Worm (Caenorhabditis elegans): ENCODE data around the gene gcy-19.
A peak's percentile ranks its signal among the peaks of the same experiment; 100 is the strongest.

Gene gcy-19

DNA sequence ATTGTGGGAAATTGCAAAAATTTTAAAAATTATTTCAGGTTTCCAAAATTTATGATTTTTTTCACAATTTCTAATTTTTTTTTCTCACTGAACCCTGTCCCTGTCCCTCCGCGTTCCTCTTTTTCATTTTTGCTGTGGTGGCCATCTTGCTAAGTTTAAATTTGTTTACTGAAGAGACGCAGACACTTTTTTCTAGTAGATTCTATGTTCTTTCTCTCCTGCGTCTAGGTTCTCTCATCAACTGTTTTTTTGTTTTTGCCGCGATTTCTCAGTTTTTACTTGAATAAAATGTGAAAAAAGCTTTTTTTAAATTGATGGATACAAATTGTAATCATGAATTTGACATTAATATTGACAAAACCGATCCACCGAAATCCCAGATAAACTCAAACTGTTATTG is 49.9 kb downstream of the gcy-19 start, which contains the start of gene ZC239.6 (continued):
- TF ChIP-seq mab-9 (GFP tag; IDR thresholded peaks at IDR 0.05) (no peak), unc-62 (GFP tag; optimal IDR thresholded peaks at IDR 0.05) (no peak), dsc-1 (tag; optimal IDR thresholded peaks at IDR 0.05) (no peak), aha-1 (tag; optimal IDR thresholded peaks at IDR 0.05) (no peak), egl-27 (tag; optimal IDR thresholded peaks at IDR 0.05) (no peak), tlp-1 (tag; optimal IDR thresholded peaks at IDR 0.05) (no peak), lin-15B (tag; optimal IDR thresholded peaks at IDR 0.05) (no peak), efl-3 (GFP tag; optimal IDR thresholded peaks at IDR 0.05) (no peak), mep-1 (tag; optimal IDR thresholded peaks at IDR 0.05) (peak; percentile 27), lin-35 (GFP tag; optimal IDR thresholded peaks at IDR 0.05) (peak in 1 of 2 experiments; percentile 8), unc-130 (tag; optimal IDR thresholded peaks at IDR 0.05) (no peak), xbp-1 (tag; optimal IDR thresholded peaks at IDR 0.05) (peak; percentile 16), fkh-8 (tag; optimal IDR thresholded peaks at IDR 0.05) (no peak), egl-13 (tag; optimal IDR thresholded peaks at IDR 0.05) (no peak), ceh-88 (GFP tag; IDR thresholded peaks at IDR 0.05) (no peak), jun-1 (tag; optimal IDR thresholded peaks at IDR 0.05) (no peak), pax-3 (tag; optimal IDR thresholded peaks at IDR 0.05) (no peak), C16A3.4 (tag; optimal IDR thresholded peaks at IDR 0.05) (no peak), ztf-4 (tag; optimal IDR thresholded peaks at IDR 0.05) (no peak), ceh-8 (GFP tag; optimal IDR thresholded peaks at IDR 0.05) (no peak), nhr-71 (tag; optimal IDR thresholded peaks at IDR 0.05) (no peak), zag-1 (tag; optimal IDR thresholded peaks at IDR 0.05) (no peak), ets-5 (GFP tag; IDR thresholded peaks at IDR 0.05) (no peak), vab-15 (tag; optimal IDR thresholded peaks at IDR 0.05) (no peak), efl-1 (optimal IDR thresholded peaks at IDR 0.05) (peak; percentile 39 to 42), efl-1 (GFP tag; optimal IDR thresholded peaks at IDR 0.05 in 1 of 2) (peak; percentile 41 to 84), mef-2 (tag; optimal IDR thresholded peaks at IDR 0.05) (no peak), nhr-12 (tag; optimal IDR thresholded peaks at IDR 0.05) (no peak), elt-3 (tag; optimal IDR thresholded peaks at IDR 0.05) (no peak), nhr-11 (tag; optimal IDR thresholded peaks at IDR 0.05) (no peak), nhr-19 (GFP tag; conservative IDR thresholded peaks at IDR 0.05) (no peak), lin-14 (GFP tag; optimal IDR thresholded peaks at IDR 0.05) (peak; percentile 69), tbx-2 (tag; optimal IDR thresholded peaks at IDR 0.05) (no peak), grh-1 (GFP tag; IDR thresholded peaks at IDR 0.05) (no peak), isw-1 (GFP tag; IDR thresholded peaks at IDR 0.05) (no peak), nhr-47 (tag; optimal IDR thresholded peaks at IDR 0.05) (peak; percentile 17), dpl-1 (GFP tag; optimal IDR thresholded peaks at IDR 0.05) (peak in 2 of 3 experiments; percentile 4 to 42), nhr-237 (tag; optimal IDR thresholded peaks at IDR 0.05) (no peak), ztf-11 (tag; optimal IDR thresholded peaks at IDR 0.05) (no peak), zip-4 (GFP tag; optimal IDR thresholded peaks at IDR 0.05) (no peak), fkh-10 (GFP tag; optimal IDR thresholded peaks at IDR 0.05) (no peak), F16B12.6 (tag; optimal IDR thresholded peaks at IDR 0.05) (no peak), ceh-82 (tag; optimal IDR thresholded peaks at IDR 0.05) (peak in 1 of 3 experiments; percentile 5), hlh-4 (tag; optimal IDR thresholded peaks at IDR 0.05) (no peak), C04F5.9 (tag; optimal IDR thresholded peaks at IDR 0.05) (no peak), nhr-28 (tag; optimal IDR thresholded peaks at IDR 0.05) (no peak), C34B4.2 (tag; optimal IDR thresholded peaks at IDR 0.05) (no peak), pag-3 (tag; optimal IDR thresholded peaks at IDR 0.05; ENCODE audit: borderline replicate concordance, insufficient read depth) (no peak), sox-4 (tag; optimal IDR thresholded peaks at IDR 0.05) (no peak), ces-1 (GFP tag; optimal IDR thresholded peaks at IDR 0.05) (no peak), nhr-20 (tag; optimal IDR thresholded peaks at IDR 0.05) (peak; percentile 50), lin-13 (GFP tag; optimal IDR thresholded peaks at IDR 0.05) (no peak), hlh-17 (GFP tag; optimal IDR thresholded peaks at IDR 0.05; ENCODE audit: borderline replicate concordance) (no peak)
